ENCODE assay signal across 2 fruit fly cellular contexts in the genomic region with DNA sequence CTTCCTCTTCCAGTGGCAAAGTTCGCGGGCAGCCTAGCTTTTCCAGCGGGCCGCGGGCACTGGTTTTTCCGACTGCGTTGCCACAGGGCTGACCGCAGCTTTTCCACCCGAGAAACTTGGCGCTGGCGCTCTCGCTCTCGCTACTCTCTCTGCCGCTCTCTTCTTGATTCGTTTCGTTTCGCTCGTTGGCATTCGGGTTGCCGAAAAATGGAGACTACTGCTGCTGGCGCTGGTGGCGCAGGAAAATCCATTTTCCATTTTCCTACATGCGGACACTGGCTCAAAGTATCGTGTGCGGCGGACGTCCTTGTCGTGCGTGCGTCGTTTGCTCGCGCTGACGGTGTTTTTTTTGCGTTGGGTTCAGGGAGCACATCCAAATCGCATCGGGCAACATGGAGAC.
A peak's percentile ranks its signal among the peaks of the same experiment; 100 is the strongest.
TF ChIP-seq lines count a peak whose summit lies in the region.

TSS of gene CG42450 (plus strand) at position 249 of the 400 bp plus-strand sequence.

- no peak for TF ChIP-seq CTCF in whole organism, embryonic (GFP tag; optimal IDR thresholded peaks at IDR 0.05; lab: Kevin White, UChicago)

TF ChIP-seq in whole organism, embryonic, 481 proteins besides CTCF, POLR2A, EP300 and RAD21 (continues in another document):
- TF ChIP-seq Deaf1 (tag; optimal IDR thresholded peaks at IDR 0.05; lab: Kevin White, UChicago) (peak; percentile 95), emc (GFP tag; optimal IDR thresholded peaks at IDR 0.05; lab: Kevin White, UChicago) (no peak), CG4424 (GFP tag; optimal IDR thresholded peaks at IDR 0.05; lab: Kevin White, UChicago) (no peak), Dfd (GFP tag; optimal IDR thresholded peaks at IDR 0.05; lab: Kevin White, UChicago) (no peak), Hmr (GFP tag; optimal IDR thresholded peaks at IDR 0.05; lab: Kevin White, UChicago) (peak; percentile 1), Sin3A (optimal IDR thresholded peaks at IDR 0.05; lab: Kevin White, UChicago) (no peak), CG6765 (GFP tag; optimal IDR thresholded peaks at IDR 0.05; lab: Kevin White, UChicago) (no peak), CG17385 (GFP tag; optimal IDR thresholded peaks at IDR 0.05; lab: Kevin White, UChicago) (peak; percentile 6), tap (tag; optimal IDR thresholded peaks at IDR 0.05; lab: Kevin White, UChicago) (no peak), CG8944 (GFP tag; optimal IDR thresholded peaks at IDR 0.05; lab: Kevin White, UChicago) (no peak), CG8765 (GFP tag; IDR thresholded peaks at IDR 0.05; lab: Robert Waterston, UW) (no peak), tio (GFP tag; optimal IDR thresholded peaks at IDR 0.05; lab: Kevin White, UChicago) (no peak), ewg (GFP tag; optimal IDR thresholded peaks at IDR 0.05; lab: Kevin White, UChicago) (peak; percentile 68), CG6791 (GFP tag; IDR thresholded peaks at IDR 0.05; lab: Robert Waterston, UW; ENCODE audit: partially characterized antibody) (peak; percentile 39; the same call in 1 of the 3 replicates), CG18599 (GFP tag; optimal IDR thresholded peaks at IDR 0.05; lab: Kevin White, UChicago) (peak; percentile 8), abd-A (tag; optimal IDR thresholded peaks at IDR 0.05; lab: Kevin White, UChicago) (peak; percentile 7), sisA (GFP tag; IDR thresholded peaks at IDR 0.05; lab: Robert Waterston, UW) (no peak), Mes4 (GFP tag; optimal IDR thresholded peaks at IDR 0.05; lab: Kevin White, UChicago) (no peak), CG12299 (tag; optimal IDR thresholded peaks at IDR 0.05; lab: Kevin White, UChicago) (no peak), phol (tag; optimal IDR thresholded peaks at IDR 0.05; lab: Kevin White, UChicago) (no peak), Dll (GFP tag; IDR thresholded peaks at IDR 0.05; lab: Robert Waterston, UW; ENCODE audit: partially characterized antibody) (peak; percentile 32; the same call in 1 of the 4 replicates), Sry-β (GFP tag; optimal IDR thresholded peaks at IDR 0.05; lab: Kevin White, UChicago) (no peak), Mrtf (GFP tag; IDR thresholded peaks at IDR 0.05; lab: Robert Waterston, UW) (no peak), CG12236 (GFP tag; optimal IDR thresholded peaks at IDR 0.05; lab: Kevin White, UChicago) (no peak), bab2 (GFP tag; optimal IDR thresholded peaks at IDR 0.05; lab: Kevin White, UChicago) (no peak), onecut (GFP tag; IDR thresholded peaks at IDR 0.05; lab: Robert Waterston, UW) (peak; percentile 44; the same call in 1 of the 2 replicates), stc (GFP tag; IDR thresholded peaks at IDR 0.05; lab: Robert Waterston, UW) (no peak), CG8089 (GFP tag; optimal IDR thresholded peaks at IDR 0.05; lab: Kevin White, UChicago) (no peak), trh (GFP tag; optimal IDR thresholded peaks at IDR 0.05; lab: Kevin White, UChicago) (no peak), Six4 (GFP tag; optimal IDR thresholded peaks at IDR 0.05; lab: Kevin White, UChicago) (no peak), Hr51 (GFP tag; optimal IDR thresholded peaks at IDR 0.05; lab: Kevin White, UChicago) (no peak), exex (tag; optimal IDR thresholded peaks at IDR 0.05; lab: Kevin White, UChicago) (no peak), CG1832 (GFP tag; optimal IDR thresholded peaks at IDR 0.05; lab: Kevin White, UChicago) (no peak), bbx (GFP tag; IDR thresholded peaks at IDR 0.05; lab: Robert Waterston, UW; ENCODE audit: partially characterized antibody) (no peak), Meics (GFP tag; optimal IDR thresholded peaks at IDR 0.05; lab: Kevin White, UChicago) (no peak), Hr39 (optimal IDR thresholded peaks at IDR 0.05; lab: Kevin White, UChicago) (no peak), CG2202 (tag; optimal IDR thresholded peaks at IDR 0.05; lab: Kevin White, UChicago) (no peak), CG11695 (GFP tag; IDR thresholded peaks at IDR 0.05; lab: Robert Waterston, UW) (no peak), CG30403 (GFP tag; optimal IDR thresholded peaks at IDR 0.05; lab: Kevin White, UChicago) (no peak), Med (GFP tag; lab: Kevin White, UChicago) (peak; percentile 59), Ets65A (GFP tag; lab: Kevin White, UChicago) (peak; percentile 3), CG18476 (GFP tag; optimal IDR thresholded peaks at IDR 0.05; lab: Kevin White, UChicago) (no peak), kah (GFP tag; optimal IDR thresholded peaks at IDR 0.05; lab: Kevin White, UChicago) (no peak), CG8359 (GFP tag; optimal IDR thresholded peaks at IDR 0.05; lab: Kevin White, UChicago; ENCODE audit: borderline replicate concordance) (no peak)

TF ChIP-seq in whole organism, pupa, 21 proteins besides CTCF, POLR2A, EP300 and RAD21:
- TF ChIP-seq CG8159 (tag; optimal IDR thresholded peaks at IDR 0.05; lab: Kevin White, UChicago) (no peak), CG34367 (tag; optimal IDR thresholded peaks at IDR 0.05; lab: Kevin White, UChicago) (no peak), CG15710 (tag; optimal IDR thresholded peaks at IDR 0.05; lab: Kevin White, UChicago) (no peak), CG8301 (tag; optimal IDR thresholded peaks at IDR 0.05; lab: Kevin White, UChicago) (no peak), CG4496 (GFP tag; IDR thresholded peaks at IDR 0.05; lab: Robert Waterston, UW) (0 out of 3 replicates have a peak, but pooled peaks have one; percentile 15), CG13204 (GFP tag; optimal IDR thresholded peaks at IDR 0.05; lab: Kevin White, UChicago) (no peak), CG12605 (GFP tag; IDR thresholded peaks at IDR 0.05; lab: Robert Waterston, UW) (no peak), Ets98B (GFP tag; IDR thresholded peaks at IDR 0.05; lab: Robert Waterston, UW) (no peak)
